Fruit fly (Drosophila melanogaster): ENCODE data around the gene Mcm6.
A peak's percentile ranks its signal among the peaks of the same experiment; 100 is the strongest.

Gene Mcm6

dm6 chrX:6696467-6696866 is 22.3 kb downstream of the Mcm6 start (continued):
- TF ChIP-seq CG6791 (GFP tag; IDR thresholded peaks at IDR 0.05; ENCODE audit: partially characterized antibody) (no peak), E2f1 (GFP tag; IDR thresholded peaks at IDR 0.05) (peak; percentile 56), hth (optimal IDR thresholded peaks at IDR 0.05) (no peak), CG10462 (GFP tag; optimal IDR thresholded peaks at IDR 0.05) (peak; percentile 14), mld (GFP tag; IDR thresholded peaks at IDR 0.05; ENCODE audit: partially characterized antibody) (no peak), ci (GFP tag; IDR thresholded peaks at IDR 0.05) (peak; percentile 86), lab (GFP tag; optimal IDR thresholded peaks at IDR 0.05) (peak; percentile 89), slou (GFP tag; optimal IDR thresholded peaks at IDR 0.05) (peak; percentile 5), CG14860 (GFP tag; IDR thresholded peaks at IDR 0.05; ENCODE audit: partially characterized antibody) (no peak), Lhr (GFP tag; optimal IDR thresholded peaks at IDR 0.05) (no peak), chm (GFP tag; IDR thresholded peaks at IDR 0.05) (peak; percentile 49; the same call in 1 of the 2 replicates), zen2 (GFP tag; IDR thresholded peaks at IDR 0.05; ENCODE audit: partially characterized antibody) (no peak), aop (GFP tag; IDR thresholded peaks at IDR 0.05) (no peak), Optix (GFP tag; IDR thresholded peaks at IDR 0.05) (peak; percentile 67; the same call in 1 of the 3 replicates), ato (GFP tag; IDR thresholded peaks at IDR 0.05; ENCODE audit: partially characterized antibody) (no peak), ATbp (GFP tag; optimal IDR thresholded peaks at IDR 0.05) (peak; percentile 66), salm (tag; optimal IDR thresholded peaks at IDR 0.05) (peak; percentile 45), Ets65A (GFP tag) (peak; percentile 89), Sox100B (GFP tag; optimal IDR thresholded peaks at IDR 0.05) (peak; percentile 63), Dek (tag; optimal IDR thresholded peaks at IDR 0.05) (peak; percentile 66), CG17359 (tag; optimal IDR thresholded peaks at IDR 0.05) (peak; percentile 62), chinmo (GFP tag; IDR thresholded peaks at IDR 0.05; ENCODE audit: partially characterized antibody) (no peak), da (GFP tag; optimal IDR thresholded peaks at IDR 0.05) (no peak), CG11560 (tag; IDR thresholded peaks at IDR 0.05) (0 out of 3 replicates have a peak, but pooled peaks have one; percentile 16), pfk (GFP tag; optimal IDR thresholded peaks at IDR 0.05) (peak; percentile 17), pnt (GFP tag; optimal IDR thresholded peaks at IDR 0.05) (peak; percentile 34), CG42726 (GFP tag; IDR thresholded peaks at IDR 0.05; ENCODE audit: partially characterized antibody) (no peak), CG9727 (GFP tag; optimal IDR thresholded peaks at IDR 0.05) (peak; percentile 63), MESR4 (GFP tag; optimal IDR thresholded peaks at IDR 0.05) (no peak), dmrt99B (tag; optimal IDR thresholded peaks at IDR 0.05) (peak; percentile 77), CG11723 (GFP tag; optimal IDR thresholded peaks at IDR 0.05) (peak; percentile 65), pita (GFP tag; optimal IDR thresholded peaks at IDR 0.05) (no peak), Fer3 (tag; optimal IDR thresholded peaks at IDR 0.05) (peak; percentile 58), gsb-n (tag; optimal IDR thresholded peaks at IDR 0.05) (peak; percentile 13), gcm2 (GFP tag; optimal IDR thresholded peaks at IDR 0.05) (peak; percentile 51), CG9437 (GFP tag; optimal IDR thresholded peaks at IDR 0.05) (peak; percentile 46), fd96Cb (tag; optimal IDR thresholded peaks at IDR 0.05) (peak; percentile 15), caup (GFP tag; optimal IDR thresholded peaks at IDR 0.05; ENCODE audit: severe bottlenecking) (peak; percentile 67), danr (GFP tag; IDR thresholded peaks at IDR 0.05) (no peak), slbo (GFP tag; IDR thresholded peaks at IDR 0.05) (peak; percentile 71), CG1602 (GFP tag; optimal IDR thresholded peaks at IDR 0.05) (peak; percentile 8), CG7372 (GFP tag; IDR thresholded peaks at IDR 0.05) (peak; percentile 39; the same call in 1 of the 2 replicates), Doc3 (GFP tag; IDR thresholded peaks at IDR 0.05; ENCODE audit: partially characterized antibody) (no peak), CG2199 (GFP tag; IDR thresholded peaks at IDR 0.05) (no peak), D19B (GFP tag; optimal IDR thresholded peaks at IDR 0.05) (peak; percentile 59), hbn (GFP tag; IDR thresholded peaks at IDR 0.05; ENCODE audit: partially characterized antibody) (no peak), psq (GFP tag; optimal IDR thresholded peaks at IDR 0.05) (peak; percentile 4), emc (GFP tag; optimal IDR thresholded peaks at IDR 0.05) (no peak), CG16815 (GFP tag; optimal IDR thresholded peaks at IDR 0.05) (peak; percentile 28), kah (GFP tag; optimal IDR thresholded peaks at IDR 0.05) (peak; percentile 10)
